Fruit fly (Drosophila melanogaster): ENCODE measurements around the gene Cdk12.
A peak's percentile ranks its signal among the peaks of the same experiment; 100 is the strongest.

Cdk12 gene

dm6 chr3L:21515823-21516715 lies at the start of gene Cdk12, which contains the start of gene SAK (continued):
- TF ChIP-seq CG7963 (GFP tag; IDR thresholded peaks at IDR 0.05; ENCODE audit: partially characterized antibody) (0 out of 3 replicates have a peak, but pooled peaks have one; percentile 32), CG11085 (GFP tag; IDR thresholded peaks at IDR 0.05) (peak; percentile 81), nom (GFP tag; optimal IDR thresholded peaks at IDR 0.05) (peak; percentile 57), CG3281 (GFP tag; optimal IDR thresholded peaks at IDR 0.05) (peak; percentile 89), kni (GFP tag; optimal IDR thresholded peaks at IDR 0.05) (no peak), unc-4 (GFP tag; IDR thresholded peaks at IDR 0.05; ENCODE audit: partially characterized antibody) (peak; percentile 37; the same call in 1 of the 2 replicates), CG13894 (tag; optimal IDR thresholded peaks at IDR 0.05) (peak; percentile 87), Fer3 (tag; optimal IDR thresholded peaks at IDR 0.05) (peak; percentile 82), jumu (GFP tag; optimal IDR thresholded peaks at IDR 0.05) (peak; percentile 59), ci (GFP tag; IDR thresholded peaks at IDR 0.05) (peak; percentile 74; the same call in 2 of the 3 replicates), CG8290 (GFP tag; optimal IDR thresholded peaks at IDR 0.05) (peak; percentile 82), CG8290 (tag; optimal IDR thresholded peaks at IDR 0.05) (peak; percentile 58 to 62), CG8924 (tag; optimal IDR thresholded peaks at IDR 0.05) (peak; percentile 89), esg (GFP tag; conservative IDR thresholded peaks at IDR 0.05) (peak; percentile 75), tup (GFP tag; optimal IDR thresholded peaks at IDR 0.05) (peak; percentile 77), Meics (GFP tag; optimal IDR thresholded peaks at IDR 0.05) (peak; percentile 85), CG11560 (tag; IDR thresholded peaks at IDR 0.05) (peak; percentile 61; the same call in 2 of the 3 replicates), ttk (GFP tag; IDR thresholded peaks at IDR 0.05) (peak; percentile 82), sim (GFP tag; IDR thresholded peaks at IDR 0.05) (no peak), cg (GFP tag; optimal IDR thresholded peaks at IDR 0.05) (no peak), CG7372 (GFP tag; IDR thresholded peaks at IDR 0.05) (peak; percentile 74), CG30020 (tag; optimal IDR thresholded peaks at IDR 0.05) (peak; percentile 89), jing (GFP tag; optimal IDR thresholded peaks at IDR 0.05) (peak; percentile 48), CG8765 (GFP tag; IDR thresholded peaks at IDR 0.05) (peak; percentile 67), ewg (GFP tag; optimal IDR thresholded peaks at IDR 0.05) (peak; percentile 61), pzg (GFP tag; optimal IDR thresholded peaks at IDR 0.05) (peak; percentile 40), slp2 (GFP tag; optimal IDR thresholded peaks at IDR 0.05) (peak; percentile 46), Hsf (GFP tag; optimal IDR thresholded peaks at IDR 0.05) (peak; percentile 71), B-H2 (GFP tag; optimal IDR thresholded peaks at IDR 0.05) (peak; percentile 92), CG12236 (GFP tag; optimal IDR thresholded peaks at IDR 0.05) (no peak), PHDP (tag; optimal IDR thresholded peaks at IDR 0.05) (peak; percentile 85), Hr3 (GFP tag; optimal IDR thresholded peaks at IDR 0.05) (peak; percentile 91), Eip74EF (GFP tag; optimal IDR thresholded peaks at IDR 0.05) (peak in 1 of 2 experiments; percentile 66), NFAT (GFP tag; IDR thresholded peaks at IDR 0.05) (peak; percentile 84), disco-r (GFP tag; optimal IDR thresholded peaks at IDR 0.05) (peak; percentile 29), prd (optimal IDR thresholded peaks at IDR 0.05) (no peak), prd (GFP tag; IDR thresholded peaks at IDR 0.05) (peak; percentile 90), Side (GFP tag; optimal IDR thresholded peaks at IDR 0.05) (peak; percentile 20), CG8478 (optimal IDR thresholded peaks at IDR 0.05) (no peak), HmgZ (tag; optimal IDR thresholded peaks at IDR 0.05) (peak; percentile 72), Fer2 (tag; optimal IDR thresholded peaks at IDR 0.05) (peak; percentile 73), Awh (GFP tag; IDR thresholded peaks at IDR 0.05) (peak; percentile 70), scrt (GFP tag; optimal IDR thresholded peaks at IDR 0.05) (peak; percentile 71), NK7.1 (GFP tag; optimal IDR thresholded peaks at IDR 0.05) (peak; percentile 13), abd-A (tag; optimal IDR thresholded peaks at IDR 0.05) (peak; percentile 77), CG1529 (GFP tag; optimal IDR thresholded peaks at IDR 0.05) (peak; percentile 66), Ada2b (GFP tag; IDR thresholded peaks at IDR 0.05) (peak; percentile 78; the same call in 1 of the 2 replicates), CG13775 (GFP tag; optimal IDR thresholded peaks at IDR 0.05) (peak; percentile 93), Gug (GFP tag; IDR thresholded peaks at IDR 0.05) (peak; percentile 87)

Measured in whole organism, embryonic.